Worm (Caenorhabditis elegans) whole organism, L1 larva: ENCODE results near the gene Y53C12A.8.

Experiments used
- aly-2 ChIP-seq: fragments of 150-350 bp; optimal IDR thresholded peaks from 2 replicates; lab custom pipeline; 2014; ENCODE audit warnings: missing biosample characterization, missing genetic modification characterization
- ceh-82 ChIP-seq, 3 experiments: fragments of 150-350 bp in 1 of 3; sonication (generic microtip) in 2 of 3; optimal IDR thresholded peaks; 2 replicates each; lab custom pipeline; 2014 to 2017; ENCODE audit warnings: missing biosample characterization in 3 of 3, missing genetic modification characterization in 3 of 3
- nhr-84 ChIP-seq: sonication (generic microtip); optimal IDR thresholded peaks from 2 replicates; lab custom pipeline; 2017; ENCODE audit warnings: missing biosample characterization, missing genetic modification characterization
- pqm-1 ChIP-seq: sonication (generic microtip); optimal IDR thresholded peaks from 3 replicates; lab custom pipeline; 2017; ENCODE audit warnings: missing biosample characterization, missing genetic modification characterization

DNA sequence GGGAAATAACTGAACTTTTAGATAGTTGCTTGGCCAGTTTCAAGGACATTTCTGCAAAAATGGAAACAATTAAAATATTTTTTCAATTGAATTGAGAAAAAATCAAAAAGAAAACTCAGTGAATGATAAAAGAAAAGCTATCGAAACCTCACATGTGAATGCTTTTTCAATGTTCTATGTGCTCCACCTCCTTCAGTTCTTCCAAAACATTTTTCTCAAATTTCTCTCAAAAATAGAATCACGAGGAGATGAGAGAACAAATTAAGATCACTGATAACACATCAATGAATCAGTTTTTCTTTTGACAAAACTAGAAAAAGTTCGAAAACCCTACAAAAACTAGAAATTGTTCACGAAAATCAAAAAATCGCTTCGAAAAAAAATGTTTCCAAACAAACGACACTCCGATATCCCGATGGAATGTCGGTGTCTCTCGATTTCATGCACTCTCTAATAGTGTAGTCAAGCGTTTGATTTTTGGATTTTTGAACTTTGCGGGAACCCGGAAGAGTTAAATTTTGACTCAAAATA lies 13.5 kb downstream of the Y53C12A.8 start, which contains the start of gene ZK1320.9:
- peak in 1 of 3 experiments; percentile 10 for TF ChIP-seq ceh-82 (tag; optimal IDR thresholded peaks at IDR 0.05; lab: Kevin White, UChicago)
- no peak for TF ChIP-seq pqm-1
- no peak for TF ChIP-seq nhr-84 (tag; lab: Kevin White, UChicago)
- TF ChIP-seq aly-2 (tag; lab: Kevin White, UChicago) = no peak
